Fruit fly (Drosophila melanogaster) whole organism, pupa: ENCODE results near the gene FucT6.

Experiments
- CG10348 ChIP-seq: fragments of 200-800 bp; sonication (Bioruptor generic); IDR thresholded peaks from 2 replicates; pipeline ENCODE4 v1.3.6; 2022; ENCODE audit warnings: missing biosample characterization, missing genetic modification characterization
- CG13204 ChIP-seq: fragments of 200-800 bp; sonication (Bioruptor generic); optimal IDR thresholded peaks from 2 replicates; lab custom pipeline; 2018; ENCODE audit warnings: missing biosample characterization, mild to moderate bottlenecking, missing genetic modification characterization, moderate library complexity
- CG14655 ChIP-seq: fragments of 200-800 bp; sonication (Bioruptor generic); optimal IDR thresholded peaks from 3 replicates; lab custom pipeline; 2017; ENCODE audit warnings: mild to moderate bottlenecking, missing biosample characterization, missing genetic modification reagents, missing genetic modification characterization
- CG15710 ChIP-seq: fragments of 200-800 bp; sonication (Bioruptor generic); optimal IDR thresholded peaks from 2 replicates; lab custom pipeline; 2018; ENCODE audit warnings: missing biosample characterization, mild to moderate bottlenecking, missing genetic modification characterization, moderate library complexity
- CG34367 ChIP-seq: fragments of 200-800 bp; sonication (Bioruptor generic); optimal IDR thresholded peaks from 2 replicates; lab custom pipeline; 2018; ENCODE audit warnings: missing biosample characterization, mild to moderate bottlenecking, missing genetic modification characterization
- CG4496 ChIP-seq: fragments of 200-800 bp; sonication (Bioruptor generic); IDR thresholded peaks from 3 replicates; pipeline ENCODE4 v1.3.6; 2022; ENCODE audit warnings: missing biosample characterization, missing genetic modification characterization
- CG9948 ChIP-seq: fragments of 200-800 bp; sonication (Bioruptor generic); optimal IDR thresholded peaks from 2 replicates; lab custom pipeline; 2018; ENCODE audit warnings: missing biosample characterization, mild to moderate bottlenecking, missing genetic modification characterization, moderate library complexity
- D1 ChIP-seq: fragments of 200-800 bp; sonication (Bioruptor generic); optimal IDR thresholded peaks from 2 replicates; lab custom pipeline; 2018; ENCODE audit warnings: missing biosample characterization, mild to moderate bottlenecking, missing genetic modification characterization, moderate library complexity
- Ets98B ChIP-seq: fragments of 200-800 bp; sonication (Bioruptor generic); IDR thresholded peaks from 2 replicates; pipeline ENCODE4 v1.3.6; 2022; ENCODE audit warnings: missing biosample characterization, missing genetic modification characterization
- Pif1A ChIP-seq: fragments of 200-800 bp; sonication (Bioruptor generic); optimal IDR thresholded peaks from 3 replicates; lab custom pipeline; 2016; ENCODE audit warnings: missing biosample characterization, missing genetic modification characterization
- Snoo ChIP-seq: fragments of 200-800 bp; sonication (Bioruptor generic); optimal IDR thresholded peaks from 3 replicates; lab custom pipeline; 2017; ENCODE audit warnings: missing biosample characterization, mild to moderate bottlenecking, missing genetic modification characterization, inconsistent platforms

dm6 chrX:11680405-11680804 lies 29.3 kb downstream of the FucT6 start:
- TF ChIP-seq D1 (tag; lab: Kevin White, UChicago) (no peak), CG13204 (GFP tag; lab: Kevin White, UChicago) (no peak), CG4496 (GFP tag; lab: Robert Waterston, UW) (no peak), CG15710 (tag; lab: Kevin White, UChicago) (no peak), Snoo (tag; lab: Kevin White, UChicago) (no peak), Ets98B (0 out of 2 replicates have a peak, but pooled peaks have one; percentile 12), CG9948 (tag; lab: Kevin White, UChicago) (no peak), Pif1A (GFP tag; lab: Kevin White, UChicago) (no peak), CG34367 (no peak), CG14655 (GFP tag; lab: Kevin White, UChicago) (no peak), CG10348 (GFP tag; lab: Robert Waterston, UW) (no peak)
